Worm (Caenorhabditis elegans): Measurements from ENCODE around the gene srt-47.
"Not testable (repeated sequence)": the region's sequence is repeated elsewhere in the genome, so short reads cannot be mapped to it uniquely, and the experiment has no call there.

Gene srt-47

DNA sequence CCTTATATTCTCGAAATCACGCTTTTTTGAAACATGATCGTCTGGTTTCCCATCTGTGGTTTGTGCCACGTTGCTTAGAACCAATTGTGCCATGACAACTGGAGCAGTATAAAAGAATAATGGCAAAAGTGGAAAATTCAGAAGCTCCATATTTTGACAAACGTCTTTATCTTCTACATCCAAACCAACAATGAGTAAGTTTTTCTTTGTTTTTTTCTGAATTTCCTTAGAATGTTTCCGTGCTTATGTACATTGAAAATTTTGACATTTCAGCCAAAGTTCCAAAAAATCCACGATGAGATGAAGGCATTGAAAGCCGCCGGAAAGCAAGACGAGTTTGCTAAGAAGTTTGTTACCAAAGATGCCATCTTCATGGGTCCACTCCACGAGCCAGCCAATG lies 46.7 kb downstream of the srt-47 start, which contains the start of gene Y41E3.6:
TSS of gene Y41E3.6 (plus strand) at position 301 of the 400 bp plus-strand sequence.
- not testable (repeated sequence) for TF ChIP-seq ceh-45 (GFP tag; IDR thresholded peaks at IDR 0.05); odd-2 (tag; optimal IDR thresholded peaks at IDR 0.05); nhr-232 (tag; optimal IDR thresholded peaks at IDR 0.05)

Data from whole organism, late embryonic.